Fruit fly (Drosophila melanogaster): ENCODE data around the gene tal-1A.

dm6 chr3R:13785895-13786294 lies 27.0 kb upstream of the tal-1A start:
- TF ChIP-seq CG9948 (tag; optimal IDR thresholded peaks at IDR 0.05): no peak
- TF ChIP-seq CG15710 (tag; optimal IDR thresholded peaks at IDR 0.05): no peak
- no peak for TF ChIP-seq CG14655 (GFP tag; optimal IDR thresholded peaks at IDR 0.05)
- TF ChIP-seq EcR (GFP tag; optimal IDR thresholded peaks at IDR 0.05): no peak
- 0 out of 3 replicates have a peak, but pooled peaks have one; percentile 46 for TF ChIP-seq CG4496 (GFP tag; IDR thresholded peaks at IDR 0.05)
- no peak for TF ChIP-seq CG34367 (tag; optimal IDR thresholded peaks at IDR 0.05)
- TF ChIP-seq Ets98B (GFP tag; IDR thresholded peaks at IDR 0.05): no peak
- no peak for TF ChIP-seq CG13204 (GFP tag; optimal IDR thresholded peaks at IDR 0.05)
- no peak for TF ChIP-seq fd96Ca (GFP tag; IDR thresholded peaks at IDR 0.05)

Measured in whole organism, pupa.